Worm (Caenorhabditis elegans) whole organism, L3 larva: Measurements from ENCODE around the gene Y105C5B.18.

Source experiments
- R02D3.7 ChIP-seq: fragments of 150-350 bp; optimal IDR thresholded peaks from 2 replicates; lab custom pipeline; 2014; ENCODE audit warnings: missing biosample characterization, missing genetic modification characterization
- ZK546.5 ChIP-seq: sonication (generic microtip); optimal IDR thresholded peaks from 2 replicates; lab custom pipeline; 2017; ENCODE audit warnings: missing biosample characterization, missing genetic modification characterization
- aly-2 ChIP-seq: fragments of 150-350 bp; optimal IDR thresholded peaks from 2 replicates; lab custom pipeline; 2014; ENCODE audit warnings: missing biosample characterization, missing genetic modification characterization
- ama-1 ChIP-seq: fragments of 150-350 bp; optimal IDR thresholded peaks from 2 replicates; lab custom pipeline; 2018
- ceh-16 ChIP-seq: sonication (generic microtip); optimal IDR thresholded peaks from 2 replicates; lab custom pipeline; 2017; ENCODE audit warnings: missing biosample characterization, missing genetic modification characterization
- ceh-28 ChIP-seq: fragments of 150-350 bp; optimal IDR thresholded peaks from 2 replicates; lab custom pipeline; 2014; ENCODE audit warnings: missing biosample characterization, missing genetic modification reagents, missing genetic modification characterization
- ceh-9 ChIP-seq: sonication (generic microtip); optimal IDR thresholded peaks from 2 replicates; lab custom pipeline; 2018; ENCODE audit warnings: missing biosample characterization, missing genetic modification characterization
- daf-12 ChIP-seq: fragments of 150-350 bp; optimal IDR thresholded peaks from 2 replicates; lab custom pipeline; 2014; ENCODE audit warnings: missing biosample characterization, missing genetic modification reagents, missing genetic modification characterization
- egl-5 ChIP-seq: fragments of 150-350 bp; optimal IDR thresholded peaks from 2 replicates; lab custom pipeline; 2017; ENCODE audit warnings: missing biosample characterization, missing genetic modification reagents, missing genetic modification characterization, inconsistent platforms
- elt-1 ChIP-seq: fragments of 150-350 bp; optimal IDR thresholded peaks from 2 replicates; lab custom pipeline; 2014; ENCODE audit warnings: missing biosample characterization, missing genetic modification characterization
- elt-2 ChIP-seq: sonication (generic microtip); optimal IDR thresholded peaks from 2 replicates; lab custom pipeline; 2016; ENCODE audit warnings: missing genetic modification reagents, mild to moderate bottlenecking, missing genetic modification characterization, missing compliant biosample characterization
- elt-3 ChIP-seq, 3 experiments: fragments of 150-350 bp in 1 of 3; sonication (generic microtip) in 2 of 3; optimal IDR thresholded peaks; 2 replicates in 2 of 3; 4 replicates in 1 of 3; lab custom pipeline; 2014 to 2017; ENCODE audit warnings: missing biosample characterization in 3 of 3, missing genetic modification characterization in 3 of 3
- eor-1 ChIP-seq, 2 experiments: fragments of 150-350 bp; optimal IDR thresholded peaks; 2 replicates each; lab custom pipeline; 2014 to 2018; ENCODE audit warnings: missing biosample characterization in 2 of 2, missing genetic modification characterization in 2 of 2
- fkh-10 ChIP-seq: sonication (generic microtip); optimal IDR thresholded peaks from 2 replicates; lab custom pipeline; 2017; ENCODE audit warnings: missing biosample characterization, missing genetic modification reagents, missing genetic modification characterization
- fos-1 ChIP-seq: fragments of 150-350 bp; optimal IDR thresholded peaks from 2 replicates; lab custom pipeline; 2014; ENCODE audit warnings: missing biosample characterization, missing genetic modification characterization
- hmg-11 ChIP-seq: sonication (generic microtip); optimal IDR thresholded peaks from 2 replicates; lab custom pipeline; 2016; ENCODE audit warnings: missing genetic modification characterization, missing compliant biosample characterization
- lin-15B ChIP-seq: fragments of 150-350 bp; optimal IDR thresholded peaks from 2 replicates; lab custom pipeline; 2014; ENCODE audit warnings: missing biosample characterization, missing genetic modification characterization
- lin-39 ChIP-seq: fragments of 150-350 bp; optimal IDR thresholded peaks from 2 replicates; lab custom pipeline; 2018; ENCODE audit warnings: missing biosample characterization, missing genetic modification reagents, missing genetic modification characterization
- lsy-12 ChIP-seq: sonication (generic microtip); optimal IDR thresholded peaks from 2 replicates; lab custom pipeline; 2016; ENCODE audit warnings: mild to moderate bottlenecking, missing genetic modification characterization, missing compliant biosample characterization
- mdl-1 ChIP-seq: fragments of 150-350 bp; optimal IDR thresholded peaks from 2 replicates; lab custom pipeline; 2014; ENCODE audit warnings: missing biosample characterization, missing genetic modification characterization
- nfya-1 ChIP-seq: sonication (generic microtip); optimal IDR thresholded peaks from 2 replicates; lab custom pipeline; 2017; ENCODE audit warnings: missing genetic modification characterization, mild to moderate bottlenecking, missing compliant biosample characterization, antibody characterized with exemption, moderate library complexity; ENCODE audit not compliant: insufficient read depth
- nhr-11 ChIP-seq: fragments of 150-350 bp; optimal IDR thresholded peaks from 2 replicates; lab custom pipeline; 2014; ENCODE audit warnings: missing biosample characterization, missing genetic modification characterization
- nhr-23 ChIP-seq: fragments of 150-350 bp; optimal IDR thresholded peaks from 2 replicates; lab custom pipeline; 2014; ENCODE audit warnings: missing biosample characterization, missing genetic modification reagents, missing genetic modification characterization
- nhr-237 ChIP-seq: fragments of 150-350 bp; optimal IDR thresholded peaks from 2 replicates; lab custom pipeline; 2014; ENCODE audit warnings: missing biosample characterization, missing genetic modification characterization
- nhr-25 ChIP-seq: sonication (generic microtip); optimal IDR thresholded peaks from 2 replicates; lab custom pipeline; 2017; ENCODE audit warnings: missing biosample characterization, missing genetic modification characterization
- nhr-28 ChIP-seq: fragments of 150-350 bp; optimal IDR thresholded peaks from 2 replicates; lab custom pipeline; 2014; ENCODE audit warnings: missing biosample characterization, missing genetic modification characterization
- nhr-43 ChIP-seq: sonication (generic microtip); optimal IDR thresholded peaks from 2 replicates; lab custom pipeline; 2016; ENCODE audit warnings: mild to moderate bottlenecking, missing genetic modification characterization, missing compliant biosample characterization; ENCODE audit not compliant: poor library complexity, severe bottlenecking
- nhr-67 ChIP-seq: fragments of 150-350 bp; optimal IDR thresholded peaks from 2 replicates; lab custom pipeline; 2014; ENCODE audit warnings: missing biosample characterization, missing genetic modification characterization
- pha-4 ChIP-seq: fragments of 150-350 bp; optimal IDR thresholded peaks from 2 replicates; lab custom pipeline; 2014; ENCODE audit warnings: missing biosample characterization, missing genetic modification reagents, missing genetic modification characterization
- pqm-1 ChIP-seq: fragments of 150-350 bp; optimal IDR thresholded peaks from 2 replicates; lab custom pipeline; 2017; ENCODE audit warnings: missing biosample characterization, missing genetic modification characterization, inconsistent platforms
- sea-2 ChIP-seq: fragments of 150-350 bp; sonication (generic microtip); optimal IDR thresholded peaks from 4 replicates; lab custom pipeline; 2014; ENCODE audit warnings: missing biosample characterization, missing genetic modification reagents, missing genetic modification characterization
- skn-1 ChIP-seq: fragments of 150-350 bp; optimal IDR thresholded peaks from 2 replicates; lab custom pipeline; 2014; ENCODE audit warnings: missing biosample characterization, missing genetic modification characterization
- tbx-2 ChIP-seq: sonication (generic microtip); optimal IDR thresholded peaks from 2 replicates; lab custom pipeline; 2016; ENCODE audit warnings: mild to moderate bottlenecking, missing genetic modification characterization, missing compliant biosample characterization
- unc-62 ChIP-seq: fragments of 150-350 bp; sonication (generic microtip); optimal IDR thresholded peaks from 4 replicates; lab custom pipeline; 2014; ENCODE audit warnings: missing biosample characterization, missing genetic modification reagents, missing genetic modification characterization
- zag-1 ChIP-seq: fragments of 150-350 bp; optimal IDR thresholded peaks from 2 replicates; lab custom pipeline; 2014; ENCODE audit warnings: missing biosample characterization, missing genetic modification characterization
- ztf-11 ChIP-seq: fragments of 150-350 bp; optimal IDR thresholded peaks from 2 replicates; lab custom pipeline; 2014; ENCODE audit warnings: missing biosample characterization, missing genetic modification characterization

Y105C5B.18 gene

DNA sequence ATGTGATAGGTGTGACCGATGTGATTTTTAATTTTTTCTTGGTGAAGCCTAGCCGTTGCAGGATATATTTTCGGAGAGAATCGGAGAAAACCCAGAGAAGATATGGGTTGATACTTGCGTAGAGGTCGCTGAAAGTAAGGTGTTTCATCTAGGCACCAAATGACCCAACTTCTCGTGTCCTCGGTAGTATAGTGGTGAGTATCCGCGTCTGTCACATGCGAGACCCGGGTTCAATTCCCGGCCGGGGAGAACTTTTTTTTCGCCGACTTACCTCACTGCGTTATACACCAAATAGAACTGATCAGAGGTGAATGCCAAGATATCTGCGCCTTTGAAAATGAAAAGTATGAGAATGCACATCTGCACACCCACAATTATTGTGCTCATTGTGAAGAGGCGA lies 32.6 kb upstream of the Y105C5B.18 start (continued):
- TF ChIP-seq egl-5 (tag; lab: Kevin White, UChicago) (no peak), skn-1 (tag; lab: Kevin White, UChicago) (no peak), elt-1 (tag; lab: Kevin White, UChicago) (no peak), lin-15B (tag; lab: Kevin White, UChicago) (no peak), ztf-11 (tag; lab: Kevin White, UChicago) (no peak)

DNA sequence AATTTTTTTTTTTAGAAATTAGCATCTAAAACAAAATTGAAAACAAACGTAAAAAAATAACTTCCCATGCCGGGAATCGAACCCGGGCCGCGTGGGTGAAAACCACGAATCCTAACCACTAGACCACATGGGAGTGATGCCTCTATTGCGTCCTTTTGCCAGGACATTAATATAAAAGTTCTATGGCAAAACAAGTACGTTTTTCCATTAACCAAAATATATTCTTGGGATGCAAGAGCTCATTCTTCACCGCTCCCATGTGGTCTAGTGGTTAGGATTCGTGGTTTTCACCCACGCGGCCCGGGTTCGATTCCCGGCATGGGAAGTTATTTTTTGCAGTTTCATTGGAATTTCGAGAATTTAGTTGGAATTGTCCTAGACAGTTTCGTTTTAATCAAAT lies 31.3 kb upstream of the Y105C5B.18 start:
- TF ChIP-seq pqm-1 (tag; lab: Kevin White, UChicago) (peak; percentile 33), elt-2 (tag; lab: Kevin White, UChicago) (peak; percentile 20)

DNA sequence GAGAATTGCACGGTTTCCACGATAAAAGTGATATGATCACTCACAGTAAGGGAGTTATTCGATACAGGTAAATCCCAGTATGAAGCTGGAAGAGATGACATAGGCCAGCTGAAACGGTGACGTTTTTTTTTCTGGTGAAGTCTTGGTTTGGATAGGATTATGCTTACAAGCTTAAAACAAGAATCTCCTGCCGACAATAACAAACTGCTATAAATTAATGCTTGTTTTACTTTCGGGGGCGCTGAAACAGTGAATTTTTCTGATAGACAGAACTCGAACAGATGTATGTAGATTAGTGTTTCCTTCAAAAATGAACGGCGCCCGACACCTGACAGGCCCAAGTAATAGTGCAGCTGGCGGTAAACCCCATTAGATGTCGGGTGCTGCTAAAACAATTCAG lies 30.6 kb upstream of the Y105C5B.18 start, which contains the start of gene srv-16:
srv-16 (minus strand) TSS at position 101 of the 400 bp plus-strand sequence.
- TF ChIP-seq lin-39 (tag; lab: Kevin White, UChicago) (no peak), ZK546.5 (no peak), R02D3.7 (tag; lab: Kevin White, UChicago) (no peak), fkh-10 (GFP tag; lab: Kevin White, UChicago) (no peak), daf-12 (tag; lab: Kevin White, UChicago) (no peak), zag-1 (tag; lab: Kevin White, UChicago) (no peak), ceh-16 (tag; lab: Kevin White, UChicago) (no peak), nhr-237 (tag; lab: Kevin White, UChicago) (no peak), nhr-67 (tag; lab: Kevin White, UChicago) (no peak), ama-1 (no peak), hmg-11 (tag; lab: Kevin White, UChicago) (no peak)

DNA sequence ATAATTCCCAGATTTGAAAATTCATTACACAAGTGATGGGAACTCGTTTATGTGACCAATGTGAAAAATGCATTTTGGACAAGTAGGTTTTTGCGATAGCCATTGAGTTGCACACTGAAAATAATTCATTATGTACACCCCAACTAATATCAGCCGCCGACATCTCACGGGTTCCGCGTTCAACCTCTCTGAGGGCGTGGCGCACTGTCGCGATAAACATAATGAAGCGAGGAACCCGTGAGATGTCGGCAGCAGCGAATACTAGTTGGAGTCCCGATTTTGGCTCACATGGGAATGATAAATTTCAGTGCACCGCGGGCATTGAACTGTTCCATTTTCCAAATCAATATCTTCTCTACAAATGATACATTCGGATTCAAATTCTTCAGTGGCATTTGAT lies 27.3 kb upstream of the Y105C5B.18 start:
- TF ChIP-seq nhr-11 (tag; lab: Kevin White, UChicago) (no peak), nhr-25 (tag; lab: Kevin White, UChicago) (no peak), nfya-1 (tag; lab: Kevin White, UChicago) (no peak), ceh-28 (tag; lab: Kevin White, UChicago) (no peak), unc-62 (GFP tag; lab: Kevin White, UChicago) (no peak), ZK546.5 (no peak), skn-1 (tag; lab: Kevin White, UChicago) (no peak), elt-3 (tag; optimal IDR thresholded peaks at IDR 0.05; lab: Kevin White, UChicago) (no peak), aly-2 (tag; lab: Kevin White, UChicago) (no peak), nhr-28 (tag; lab: Kevin White, UChicago) (no peak), ceh-9 (tag; lab: Kevin White, UChicago) (no peak)

DNA sequence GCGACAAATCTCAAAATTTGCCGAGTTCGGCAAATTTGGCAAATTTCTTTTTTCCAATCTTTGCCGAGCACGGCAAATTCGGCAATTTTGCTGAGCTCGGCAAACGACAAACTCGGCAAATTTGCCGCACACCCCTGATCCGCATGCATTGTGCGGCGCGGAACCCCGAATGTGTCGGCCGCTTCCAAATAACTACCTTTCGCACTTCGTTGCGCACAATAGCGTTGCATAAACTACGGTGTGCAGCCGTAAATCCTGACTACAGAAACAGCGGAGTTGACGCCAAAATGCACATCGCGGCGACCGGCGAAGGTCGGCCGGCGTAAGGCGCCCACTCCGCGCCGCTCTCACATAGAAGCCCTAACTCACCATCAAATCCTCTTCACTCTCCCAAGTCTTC lies 25.9 kb upstream of the Y105C5B.18 start:
- no peak for TF ChIP-seq ZK546.5
- TF ChIP-seq nhr-23 (tag; lab: Kevin White, UChicago) = no peak
- no peak for TF ChIP-seq eor-1 (tag; optimal IDR thresholded peaks at IDR 0.05; lab: Kevin White, UChicago)
- no peak for TF ChIP-seq ceh-16 (tag; lab: Kevin White, UChicago)

DNA sequence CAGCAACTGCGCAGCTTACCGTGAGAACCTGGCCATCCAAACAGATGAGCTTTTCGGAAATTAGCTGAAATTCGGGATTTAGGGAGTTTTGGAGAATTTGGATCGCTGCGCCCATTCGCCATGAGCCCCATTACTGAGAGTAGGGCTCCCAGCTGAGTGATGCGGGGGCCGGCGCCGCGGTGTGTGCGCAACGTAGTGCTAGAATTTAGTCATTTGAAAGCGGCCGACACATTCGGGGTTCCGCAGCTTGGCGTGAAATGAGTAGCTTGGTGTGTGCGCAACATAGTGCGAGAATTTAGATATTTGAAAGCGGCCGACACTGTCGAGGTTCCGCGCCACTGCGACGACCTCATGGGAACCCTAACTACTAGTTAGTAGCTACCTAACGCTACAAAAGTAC lies 23.6 kb upstream of the Y105C5B.18 start:
- TF ChIP-seq lin-15B (tag; lab: Kevin White, UChicago) = no peak
- no peak for TF ChIP-seq eor-1 (tag; optimal IDR thresholded peaks at IDR 0.05; lab: Kevin White, UChicago)
- no peak for TF ChIP-seq elt-1 (tag; lab: Kevin White, UChicago)
- TF ChIP-seq nhr-43 (tag; lab: Kevin White, UChicago) = no peak
- no peak for TF ChIP-seq fos-1 (tag; lab: Kevin White, UChicago)
- no peak for TF ChIP-seq ceh-9 (tag; lab: Kevin White, UChicago)
- TF ChIP-seq unc-62 (GFP tag; lab: Kevin White, UChicago) = no peak
- no peak for TF ChIP-seq R02D3.7 (tag; lab: Kevin White, UChicago)
- TF ChIP-seq pha-4 (tag; lab: Kevin White, UChicago) = no peak
- no peak for TF ChIP-seq ceh-28 (tag; lab: Kevin White, UChicago)
- no peak for TF ChIP-seq sea-2 (GFP tag; lab: Kevin White, UChicago)
- TF ChIP-seq lsy-12 = no peak
- no peak for TF ChIP-seq tbx-2
- TF ChIP-seq hmg-11 (tag; lab: Kevin White, UChicago) = no peak
- TF ChIP-seq mdl-1 (tag; lab: Kevin White, UChicago) = no peak
- TF ChIP-seq ceh-16 (tag; lab: Kevin White, UChicago) = no peak
- no peak for TF ChIP-seq nhr-23 (tag; lab: Kevin White, UChicago)
- TF ChIP-seq nhr-28 (tag; lab: Kevin White, UChicago) = no peak
